Worm (Caenorhabditis elegans): ENCODE data around the gene gpc-1.

The gpc-1 gene

ce11 chrX:12834848-12835247 is 49.9 kb downstream of the gpc-1 start:
- TF ChIP-seq pha-4 (tag; optimal IDR thresholded peaks at IDR 0.05), result no peak
